Worm (Caenorhabditis elegans) whole organism, L4/young adult: ENCODE results near the gene bath-45.

Source experiments
- dao-5 ChIP-seq: sonication (generic microtip); optimal IDR thresholded peaks from 2 replicates; lab custom pipeline; 2016; ENCODE audit warnings: missing genotype, missing genetic modification characterization, moderate library complexity, missing compliant biosample characterization
- him-1 ChIP-seq: sonication (generic microtip); optimal IDR thresholded peaks from 2 replicates; lab custom pipeline; 2016; ENCODE audit warnings: missing genotype, missing genetic modification reagents, missing genetic modification characterization, missing compliant biosample characterization

- TF ChIP-seq dao-5 (tag; lab: Kevin White, UChicago) (no peak), him-1 (tag; lab: Kevin White, UChicago) (no peak)
Measured at ce11 chrII:13142372-13142771, 19.6 kb downstream of the bath-45 start.
